Fruit fly (Drosophila melanogaster) whole organism, embryonic: ENCODE data around the gene melt.

Source experiments
- Adf1 ChIP-seq: fragments of 200-800 bp; sonication (Bioruptor generic); IDR thresholded peaks from 2 replicates; pipeline ENCODE4 v1.3.6; 2022; ENCODE audit warnings: missing biosample characterization, missing genetic modification characterization
- Atf6 ChIP-seq: fragments of 200-800 bp; sonication (Bioruptor generic); IDR thresholded peaks from 2 replicates; pipeline ENCODE4 v1.3.6; 2022; ENCODE audit warnings: missing biosample characterization, missing genetic modification characterization
- Bgb ChIP-seq: fragments of 200-800 bp; sonication (Bioruptor generic); IDR thresholded peaks from 2 replicates; pipeline ENCODE4 v1.3.6; 2022; ENCODE audit warnings: missing biosample characterization, missing genetic modification characterization; ENCODE audit not compliant: partially characterized antibody
- CG12299 ChIP-seq: fragments of 200-800 bp; sonication (Bioruptor generic); optimal IDR thresholded peaks from 2 replicates; lab custom pipeline; 2018; ENCODE audit warnings: missing biosample characterization, mild to moderate bottlenecking, missing genetic modification characterization
- CG14710 ChIP-seq: fragments of 200-800 bp; sonication (Bioruptor generic); optimal IDR thresholded peaks from 3 replicates; lab custom pipeline; 2019; ENCODE audit warnings: missing biosample characterization, mild to moderate bottlenecking, missing genetic modification characterization, moderate library complexity
- CG15269 ChIP-seq: fragments of 200-800 bp; sonication (Bioruptor generic); optimal IDR thresholded peaks from 2 replicates; lab custom pipeline; 2018; ENCODE audit warnings: missing biosample characterization, mild to moderate bottlenecking, missing genetic modification characterization, moderate library complexity
- CG15479 ChIP-seq: fragments of 200-800 bp; sonication (Bioruptor generic); optimal IDR thresholded peaks from 3 replicates; lab custom pipeline; 2019; ENCODE audit warnings: missing biosample characterization, mild to moderate bottlenecking, missing genetic modification characterization, moderate library complexity
- CG1603 ChIP-seq: fragments of 200-800 bp; sonication (Bioruptor generic); optimal IDR thresholded peaks from 2 replicates; lab custom pipeline; 2019; ENCODE audit warnings: missing biosample characterization, mild to moderate bottlenecking, missing genetic modification characterization, moderate library complexity
- CG16813 ChIP-seq: fragments of 200-800 bp; sonication (Bioruptor generic); IDR thresholded peaks from 3 replicates; pipeline ENCODE4 v1.3.6; 2022; ENCODE audit warnings: missing biosample characterization, missing genetic modification characterization; ENCODE audit not compliant: partially characterized antibody
- CG17186 ChIP-seq: fragments of 200-800 bp; sonication (Bioruptor generic); optimal IDR thresholded peaks from 3 replicates; lab custom pipeline; 2017; ENCODE audit warnings: missing biosample characterization, missing genetic modification reagents, missing genetic modification characterization
- CG18262 ChIP-seq: fragments of 200-800 bp; optimal IDR thresholded peaks from 3 replicates; lab custom pipeline; 2019; ENCODE audit warnings: missing biosample characterization, mild to moderate bottlenecking, missing genetic modification characterization, moderate library complexity
- CG2116 ChIP-seq: fragments of 200-800 bp; sonication (Bioruptor generic); optimal IDR thresholded peaks from 3 replicates; lab custom pipeline; 2018; ENCODE audit warnings: missing biosample characterization, mild to moderate bottlenecking, missing genetic modification characterization
- CG2129 ChIP-seq: fragments of 200-800 bp; sonication (Bioruptor generic); IDR thresholded peaks from 2 replicates; pipeline ENCODE4 v1.3.6; 2022; ENCODE audit warnings: missing biosample characterization, missing genetic modification characterization; ENCODE audit not compliant: partially characterized antibody
- CG34224 ChIP-seq: fragments of 200-800 bp; sonication (Bioruptor generic); IDR thresholded peaks from 3 replicates; pipeline ENCODE4 v1.3.6; 2022; ENCODE audit warnings: missing biosample characterization, missing genetic modification characterization; ENCODE audit not compliant: partially characterized antibody
- CG43689 ChIP-seq: fragments of 200-800 bp; sonication (Bioruptor generic); IDR thresholded peaks from 2 replicates; pipeline ENCODE4 v1.3.6; 2022; ENCODE audit warnings: missing biosample characterization, missing genetic modification characterization
- CG7745 ChIP-seq: fragments of 200-800 bp; sonication (Bioruptor generic); optimal IDR thresholded peaks from 2 replicates; lab custom pipeline; 2018; ENCODE audit warnings: missing biosample characterization, mild to moderate bottlenecking, missing genetic modification characterization, moderate library complexity
- CG8765 ChIP-seq: fragments of 200-800 bp; sonication (Bioruptor generic); IDR thresholded peaks from 2 replicates; pipeline ENCODE4 v1.3.6; 2022; ENCODE audit warnings: missing biosample characterization, missing genetic modification characterization
- CTCF ChIP-seq: fragments of 200-800 bp; sonication (Bioruptor generic); optimal IDR thresholded peaks from 2 replicates; lab custom pipeline; 2017; ENCODE audit warnings: missing biosample characterization, mild to moderate bottlenecking, missing genetic modification characterization, moderate library complexity
- Dbx ChIP-seq: fragments of 200-800 bp; sonication (Bioruptor generic); IDR thresholded peaks from 3 replicates; pipeline ENCODE4 v1.3.6; 2022; ENCODE audit warnings: missing biosample characterization, missing genetic modification characterization
- Dfd ChIP-seq, 2 experiments: fragments of >200 bp; optimal IDR thresholded peaks; 2 replicates each; lab custom pipeline; 2017; ENCODE audit warnings: missing biosample characterization in 2 of 2, missing genetic modification characterization in 2 of 2
- Dp ChIP-seq: fragments of 200-800 bp; sonication (Bioruptor generic); optimal IDR thresholded peaks from 2 replicates; lab custom pipeline; 2018; ENCODE audit warnings: missing biosample characterization, mild to moderate bottlenecking, missing genetic modification characterization, moderate library complexity
- Dref ChIP-seq: fragments of 200-800 bp; sonication (Bioruptor generic); IDR thresholded peaks from 2 replicates; pipeline ENCODE4 v1.3.6; 2022; ENCODE audit warnings: missing biosample characterization, missing genetic modification characterization
- E2f2 ChIP-seq: fragments of 200-800 bp; sonication (Bioruptor generic); IDR thresholded peaks from 2 replicates; pipeline ENCODE4 v1.3.6; 2022; ENCODE audit warnings: missing biosample characterization, missing genetic modification characterization
- Eip74EF ChIP-seq, 2 experiments: fragments of 200-800 bp in 1 of 2; fragments of >200 bp in 1 of 2; sonication (Bioruptor generic) in 1 of 2; optimal IDR thresholded peaks; 2 replicates each; lab custom pipeline; 2017 to 2019; ENCODE audit warnings: missing biosample characterization in 2 of 2, missing genetic modification characterization in 2 of 2, mild to moderate bottlenecking in 1 of 2, moderate library complexity in 1 of 2
- Ets65A ChIP-seq: fragments of 200-800 bp; sonication (Bioruptor generic); peaks from one replicate; lab custom pipeline; 2016; ENCODE audit warnings: missing biosample characterization, missing genetic modification characterization
- Ets97D ChIP-seq: fragments of 200-800 bp; sonication (Bioruptor generic); optimal IDR thresholded peaks from 3 replicates; lab custom pipeline; 2016; ENCODE audit warnings: missing biosample characterization, missing genetic modification characterization
- H15 ChIP-seq: fragments of 200-800 bp; sonication (Bioruptor generic); IDR thresholded peaks from 3 replicates; pipeline ENCODE4 v1.3.6; 2022; ENCODE audit warnings: missing biosample characterization, missing genetic modification characterization
- Hsf ChIP-seq: fragments of 200-800 bp; sonication (Bioruptor generic); optimal IDR thresholded peaks from 3 replicates; lab custom pipeline; 2016; ENCODE audit warnings: missing biosample characterization, missing genetic modification characterization
- MESR4 ChIP-seq: fragments of 200-800 bp; sonication (Bioruptor generic); optimal IDR thresholded peaks from 2 replicates; lab custom pipeline; 2018; ENCODE audit warnings: missing biosample characterization, mild to moderate bottlenecking, missing genetic modification characterization, moderate library complexity
- Myb ChIP-seq: fragments of 200-800 bp; sonication (Bioruptor generic); optimal IDR thresholded peaks from 2 replicates; lab custom pipeline; 2016; ENCODE audit warnings: missing biosample characterization, missing genetic modification characterization
- Ptx1 ChIP-seq: fragments of 200-800 bp; sonication (Bioruptor generic); IDR thresholded peaks from 2 replicates; pipeline ENCODE4 v1.3.6; 2022; ENCODE audit warnings: missing biosample characterization, missing genetic modification characterization
- Rx ChIP-seq: fragments of 200-800 bp; sonication (Bioruptor generic); IDR thresholded peaks from 2 replicates; pipeline ENCODE4 v1.3.6; 2022; ENCODE audit warnings: missing biosample characterization, missing genetic modification characterization
- Xbp1 ChIP-seq: fragments of 200-800 bp; sonication (Bioruptor generic); optimal IDR thresholded peaks from 3 replicates; lab custom pipeline; 2016; ENCODE audit warnings: missing biosample characterization, mild to moderate bottlenecking, missing genetic modification characterization
- YL-1 ChIP-seq: fragments of 200-800 bp; sonication (Bioruptor generic); optimal IDR thresholded peaks from 3 replicates; lab custom pipeline; 2017; ENCODE audit warnings: missing biosample characterization, mild to moderate bottlenecking, missing genetic modification characterization
- chinmo ChIP-seq: fragments of 200-800 bp; sonication (Bioruptor generic); IDR thresholded peaks from 4 replicates; pipeline ENCODE4 v1.3.6; 2022; ENCODE audit warnings: missing biosample characterization, missing genetic modification characterization; ENCODE audit not compliant: partially characterized antibody
- dm ChIP-seq: fragments of 200-800 bp; sonication (Bioruptor generic); optimal IDR thresholded peaks from 3 replicates; lab custom pipeline; 2016; ENCODE audit warnings: missing biosample characterization, missing genetic modification characterization
- eyg ChIP-seq: fragments of 200-800 bp; sonication (Bioruptor generic); optimal IDR thresholded peaks from 3 replicates; lab custom pipeline; 2016; ENCODE audit warnings: missing biosample characterization, missing genetic modification characterization
- grn ChIP-seq: fragments of 200-800 bp; sonication (Bioruptor generic); optimal IDR thresholded peaks from 3 replicates; lab custom pipeline; 2017; ENCODE audit warnings: missing biosample characterization, missing genetic modification characterization
- hb ChIP-seq: fragments of 200-800 bp; sonication (Bioruptor generic); IDR thresholded peaks from 3 replicates; pipeline ENCODE4 v1.3.6; 2022; ENCODE audit warnings: missing biosample characterization, missing genetic modification characterization; ENCODE audit not compliant: partially characterized antibody
- insv ChIP-seq, 2 experiments: fragments of 200-800 bp; sonication (Bioruptor generic); optimal IDR thresholded peaks; 3 replicates each; lab custom pipeline; 2016 to 2018; ENCODE audit warnings: missing biosample characterization in 2 of 2, missing genetic modification characterization in 2 of 2
- lab ChIP-seq: fragments of 200-800 bp; sonication (Bioruptor generic); optimal IDR thresholded peaks from 3 replicates; lab custom pipeline; 2017; ENCODE audit warnings: missing biosample characterization, missing genetic modification characterization, mild to moderate bottlenecking, moderate library complexity, missing genetic modification reagents
- nom ChIP-seq: fragments of 200-800 bp; sonication (Bioruptor generic); optimal IDR thresholded peaks from 2 replicates; lab custom pipeline; 2017; ENCODE audit warnings: missing biosample characterization, missing genetic modification characterization, mild to moderate bottlenecking, moderate library complexity, missing genetic modification reagents
- pho ChIP-seq: fragments of 200-800 bp; sonication (Bioruptor generic); optimal IDR thresholded peaks from 2 replicates; lab custom pipeline; 2016; ENCODE audit warnings: missing biosample characterization, missing genetic modification characterization
- pnt ChIP-seq: fragments of 200-800 bp; sonication (Bioruptor generic); optimal IDR thresholded peaks from 3 replicates; lab custom pipeline; 2016; ENCODE audit warnings: missing biosample characterization, missing genetic modification characterization
- sens ChIP-seq: fragments of 200-800 bp; sonication (Bioruptor generic); peaks from one replicate; lab custom pipeline; 2016; ENCODE audit warnings: missing biosample characterization, missing genetic modification characterization
- sob ChIP-seq: fragments of 200-800 bp; sonication (Bioruptor generic); IDR thresholded peaks from 2 replicates; pipeline ENCODE4 v1.3.6; 2022; ENCODE audit warnings: missing biosample characterization, missing genetic modification characterization
- ssp ChIP-seq: fragments of 200-800 bp; sonication (Bioruptor generic); IDR thresholded peaks from 2 replicates; pipeline ENCODE4 v1.3.6; 2022; ENCODE audit warnings: missing biosample characterization, missing genetic modification characterization
- sug ChIP-seq: fragments of 200-800 bp; optimal IDR thresholded peaks from 2 replicates; lab custom pipeline; 2019; ENCODE audit warnings: missing biosample characterization, mild to moderate bottlenecking, missing genetic modification characterization, moderate library complexity
- unc-4 ChIP-seq: fragments of 200-800 bp; sonication (Bioruptor generic); IDR thresholded peaks from 2 replicates; pipeline ENCODE4 v1.3.6; 2022; ENCODE audit warnings: missing biosample characterization, missing genetic modification characterization; ENCODE audit not compliant: partially characterized antibody
- wek ChIP-seq: fragments of 200-800 bp; sonication (Bioruptor generic); optimal IDR thresholded peaks from 3 replicates; lab custom pipeline; 2018; ENCODE audit warnings: missing biosample characterization, mild to moderate bottlenecking, missing genetic modification characterization, moderate library complexity

The melt gene

dm6 chr3L:7125289-7125955 lies 8.9 kb upstream of the melt start, which contains the start of the genes msl-3 and BBS1 (continued):
- TF ChIP-seq nom (no peak), Eip74EF (GFP tag; optimal IDR thresholded peaks at IDR 0.05; lab: Kevin White, UChicago) (no peak), Atf6 (GFP tag; lab: Robert Waterston, UW) (no peak), insv (GFP tag; optimal IDR thresholded peaks at IDR 0.05; lab: Kevin White, UChicago) (no peak), Ets97D (GFP tag; lab: Kevin White, UChicago) (peak; percentile 23), CG16813 (GFP tag; lab: Robert Waterston, UW) (peak; percentile 71), CG2129 (GFP tag; lab: Robert Waterston, UW) (peak; percentile 29; the same call in 1 of the 2 replicates), Dp (GFP tag; lab: Kevin White, UChicago) (peak; percentile 95), CG18262 (no peak), dm (GFP tag; lab: Kevin White, UChicago) (peak; percentile 16), grn (GFP tag; lab: Kevin White, UChicago) (no peak), Xbp1 (GFP tag; lab: Kevin White, UChicago) (no peak), chinmo (GFP tag; lab: Robert Waterston, UW) (no peak), CG15269 (no peak), CG15479 (GFP tag; lab: Kevin White, UChicago) (no peak), E2f2 (peak; percentile 96), eyg (GFP tag; lab: Kevin White, UChicago) (no peak), Dref (peak; percentile 96), Adf1 (peak; percentile 21; the same call in 1 of the 2 replicates), Rx (GFP tag; lab: Robert Waterston, UW) (no peak), pho (GFP tag; lab: Kevin White, UChicago) (peak; percentile 9), Myb (peak; percentile 84), CG2116 (peak; percentile 88), ssp (GFP tag; lab: Robert Waterston, UW) (no peak), sens (GFP tag; lab: Kevin White, UChicago) (peak; percentile 73), CG12299 (tag; lab: Kevin White, UChicago) (peak; percentile 51), CG1603 (peak; percentile 71), CG34224 (peak; percentile 69), lab (peak; percentile 13), pnt (GFP tag; lab: Kevin White, UChicago) (no peak), MESR4 (peak; percentile 86), CG43689 (GFP tag; lab: Robert Waterston, UW) (no peak), Hsf (no peak), Bgb (peak; percentile 66; the same call in 1 of the 2 replicates), unc-4 (peak; percentile 61), CG7745 (tag; lab: Kevin White, UChicago) (no peak), sug (tag; lab: Kevin White, UChicago) (peak; percentile 22), Ets65A (no peak), hb (GFP tag; lab: Robert Waterston, UW) (0 out of 3 replicates have a peak, but pooled peaks have one; percentile 61), Ptx1 (GFP tag; lab: Robert Waterston, UW) (no peak), H15 (GFP tag; lab: Robert Waterston, UW) (no peak), YL-1 (GFP tag; lab: Kevin White, UChicago) (peak; percentile 86), CTCF (GFP tag; lab: Kevin White, UChicago) (peak; percentile 4), Dfd (GFP tag; optimal IDR thresholded peaks at IDR 0.05; lab: Kevin White, UChicago) (no peak), CG14710 (no peak), Dbx (GFP tag; lab: Robert Waterston, UW) (no peak), sob (GFP tag; lab: Robert Waterston, UW) (peak; percentile 33; the same call in 1 of the 2 replicates), CG17186 (GFP tag; lab: Kevin White, UChicago) (peak; percentile 39), CG8765 (GFP tag; lab: Robert Waterston, UW) (no peak), wek (GFP tag; lab: Kevin White, UChicago) (no peak)
